Worm (Caenorhabditis elegans) whole organism, mixed stage, embryonic: Measurements from ENCODE around the gene C01G10.15.

Source experiments
- M03D4.4 ChIP-seq: sonication (generic microtip); optimal IDR thresholded peaks from 2 replicates; lab custom pipeline; 2017; ENCODE audit warnings: mild to moderate bottlenecking, missing genetic modification characterization, missing compliant biosample characterization
- bed-3 ChIP-seq: fragments of 200-800 bp; sonication (Bioruptor generic); optimal IDR thresholded peaks from 3 replicates; lab custom pipeline; 2018; ENCODE audit warnings: mild to moderate bottlenecking, missing genetic modification characterization, moderate library complexity, missing compliant biosample characterization
- blmp-1 ChIP-seq: fragments of 150-350 bp; optimal IDR thresholded peaks from 2 replicates; lab custom pipeline; 2014; ENCODE audit warnings: missing biosample characterization, missing genetic modification characterization
- ceh-39 ChIP-seq: fragments of 150-350 bp; optimal IDR thresholded peaks from 2 replicates; lab custom pipeline; 2014; ENCODE audit warnings: missing biosample characterization, missing genetic modification characterization
- ceh-43 ChIP-seq: fragments of 200-800 bp; sonication (Bioruptor generic); optimal IDR thresholded peaks from 2 replicates; lab custom pipeline; 2018; ENCODE audit warnings: mild to moderate bottlenecking, missing genetic modification characterization, moderate library complexity, missing compliant biosample characterization
- ceh-83 ChIP-seq: fragments of 200-800 bp; sonication (Bioruptor generic); optimal IDR thresholded peaks from 2 replicates; lab custom pipeline; 2018; ENCODE audit warnings: mild to moderate bottlenecking, missing genetic modification characterization, missing compliant biosample characterization
- ces-1 ChIP-seq: fragments of 150-350 bp; optimal IDR thresholded peaks from 2 replicates; lab custom pipeline; 2014; ENCODE audit warnings: missing biosample characterization, missing genetic modification reagents, missing genetic modification characterization
- cnd-1 ChIP-seq: fragments of 200-800 bp; sonication (Bioruptor generic); optimal IDR thresholded peaks from 2 replicates; lab custom pipeline; 2018; ENCODE audit warnings: mild to moderate bottlenecking, missing genetic modification characterization, missing compliant biosample characterization
- drap-1 ChIP-seq: fragments of 200-800 bp; sonication (Bioruptor generic); optimal IDR thresholded peaks from 3 replicates; lab custom pipeline; 2018; ENCODE audit warnings: mild to moderate bottlenecking, missing genetic modification characterization, missing compliant biosample characterization
- elt-1 ChIP-seq: sonication (generic microtip); optimal IDR thresholded peaks from 2 replicates; lab custom pipeline; 2017; ENCODE audit warnings: missing genetic modification characterization, mild to moderate bottlenecking, missing compliant biosample characterization, antibody characterized with exemption, moderate library complexity, borderline replicate concordance; ENCODE audit not compliant: insufficient read depth
- elt-3 ChIP-seq: fragments of 150-350 bp; optimal IDR thresholded peaks from 2 replicates; lab custom pipeline; 2014; ENCODE audit warnings: missing biosample characterization, missing genetic modification characterization
- ham-2 ChIP-seq: fragments of 200-800 bp; sonication (Bioruptor generic); optimal IDR thresholded peaks from 2 replicates; lab custom pipeline; 2018; ENCODE audit warnings: mild to moderate bottlenecking, missing genetic modification characterization, missing compliant biosample characterization
- lin-13 ChIP-seq: fragments of 150-350 bp; optimal IDR thresholded peaks from 2 replicates; lab custom pipeline; 2014; ENCODE audit warnings: missing biosample characterization, missing genetic modification characterization
- lin-32 ChIP-seq: fragments of 200-800 bp; sonication (Bioruptor generic); optimal IDR thresholded peaks from 2 replicates; lab custom pipeline; 2018; ENCODE audit warnings: mild to moderate bottlenecking, missing genetic modification characterization, missing compliant biosample characterization
- lsy-2 ChIP-seq: fragments of 150-350 bp; optimal IDR thresholded peaks from 2 replicates; lab custom pipeline; 2014; ENCODE audit warnings: missing biosample characterization, missing genetic modification characterization
- mab-5 ChIP-seq: fragments of 150-350 bp; optimal IDR thresholded peaks from 2 replicates; lab custom pipeline; 2014; ENCODE audit warnings: missing biosample characterization, missing genetic modification characterization
- nhr-12 ChIP-seq: fragments of 150-350 bp; optimal IDR thresholded peaks from 2 replicates; lab custom pipeline; 2014; ENCODE audit warnings: missing biosample characterization, missing genetic modification characterization
- nhr-2 ChIP-seq: fragments of 150-350 bp; optimal IDR thresholded peaks from 2 replicates; lab custom pipeline; 2014; ENCODE audit warnings: missing biosample characterization, missing genetic modification characterization
- nhr-237 ChIP-seq: fragments of 150-350 bp; optimal IDR thresholded peaks from 2 replicates; lab custom pipeline; 2014; ENCODE audit warnings: missing biosample characterization, missing genetic modification characterization
- nhr-28 ChIP-seq: fragments of 150-350 bp; optimal IDR thresholded peaks from 2 replicates; lab custom pipeline; 2014; ENCODE audit warnings: missing biosample characterization, missing genetic modification characterization
- nhr-76 ChIP-seq: sonication (generic microtip); optimal IDR thresholded peaks from 2 replicates; lab custom pipeline; 2017; ENCODE audit warnings: missing biosample characterization, missing genetic modification characterization
- pha-4 ChIP-seq: fragments of 150-350 bp; optimal IDR thresholded peaks from 2 replicates; lab custom pipeline; 2018; ENCODE audit warnings: missing biosample characterization, missing genetic modification reagents, missing genetic modification characterization
- sem-2 ChIP-seq: fragments of 200-800 bp; sonication (Bioruptor generic); optimal IDR thresholded peaks from 2 replicates; lab custom pipeline; 2018; ENCODE audit warnings: mild to moderate bottlenecking, missing genetic modification characterization, missing compliant biosample characterization
- snpc-4 ChIP-seq: fragments of 150-350 bp; optimal IDR thresholded peaks from 2 replicates; lab custom pipeline; 2014; ENCODE audit warnings: missing biosample characterization, missing genetic modification characterization
- sptf-1 ChIP-seq: sonication (generic microtip); optimal IDR thresholded peaks from 2 replicates; lab custom pipeline; 2017; ENCODE audit warnings: mild to moderate bottlenecking, missing genetic modification characterization, moderate library complexity, missing compliant biosample characterization
- tbx-8 ChIP-seq: fragments of 200-800 bp; sonication (Bioruptor generic); optimal IDR thresholded peaks from 2 replicates; lab custom pipeline; 2018; ENCODE audit warnings: mild to moderate bottlenecking, missing genetic modification characterization, moderate library complexity, missing compliant biosample characterization
- unc-120 ChIP-seq: sonication (generic microtip); optimal IDR thresholded peaks from 2 replicates; lab custom pipeline; 2017; ENCODE audit warnings: missing genetic modification characterization, missing compliant biosample characterization; ENCODE audit not compliant: poor library complexity, severe bottlenecking
- unc-39 ChIP-seq: fragments of 150-350 bp; optimal IDR thresholded peaks from 2 replicates; lab custom pipeline; 2014; ENCODE audit warnings: missing biosample characterization, missing genetic modification characterization
- unc-62 ChIP-seq: fragments of 150-350 bp; optimal IDR thresholded peaks from 2 replicates; lab custom pipeline; 2014; ENCODE audit warnings: missing biosample characterization, missing genetic modification reagents, missing genetic modification characterization
- zip-8 ChIP-seq: fragments of 150-350 bp; optimal IDR thresholded peaks from 2 replicates; lab custom pipeline; 2014; ENCODE audit warnings: missing biosample characterization, missing genetic modification characterization
- ztf-11 ChIP-seq: fragments of 150-350 bp; optimal IDR thresholded peaks from 2 replicates; lab custom pipeline; 2014; ENCODE audit warnings: missing biosample characterization, missing genetic modification characterization

The C01G10.15 gene

DNA sequence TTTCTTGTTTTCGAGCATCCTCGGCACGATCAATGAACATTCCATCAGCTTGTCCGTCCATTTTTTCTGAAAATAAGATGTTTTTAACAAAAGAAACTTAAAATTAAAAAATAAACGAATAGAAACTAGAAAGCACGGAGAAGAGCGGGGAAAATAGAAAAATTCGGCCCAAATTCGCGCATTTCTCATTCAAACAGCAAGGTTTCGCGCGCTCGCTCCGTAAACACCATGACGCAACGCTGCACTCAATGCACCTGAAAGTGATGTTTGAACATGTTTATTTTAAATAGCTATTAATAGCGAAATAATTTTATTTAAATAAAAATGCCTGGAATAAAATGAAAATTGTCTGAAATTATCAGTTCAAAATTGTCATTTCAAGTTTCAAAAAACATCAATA, 27.6 kb downstream of the C01G10.15 start, which contains the start of the genes mcm-3 and C25D7.15:
mcm-3 (minus strand) TSS at position 66 of the 400 bp plus-strand sequence.
C25D7.15 (plus strand) TSS at position 275 of the 400 bp plus-strand sequence.
- TF ChIP-seq ces-1 (GFP tag; lab: Kevin White, UChicago) (peak; percentile 11), ham-2 (GFP tag; lab: Kevin White, UChicago) (no peak), zip-8 (tag; lab: Kevin White, UChicago) (peak; percentile 44), lsy-2 (tag; lab: Kevin White, UChicago) (peak; percentile 12)

DNA sequence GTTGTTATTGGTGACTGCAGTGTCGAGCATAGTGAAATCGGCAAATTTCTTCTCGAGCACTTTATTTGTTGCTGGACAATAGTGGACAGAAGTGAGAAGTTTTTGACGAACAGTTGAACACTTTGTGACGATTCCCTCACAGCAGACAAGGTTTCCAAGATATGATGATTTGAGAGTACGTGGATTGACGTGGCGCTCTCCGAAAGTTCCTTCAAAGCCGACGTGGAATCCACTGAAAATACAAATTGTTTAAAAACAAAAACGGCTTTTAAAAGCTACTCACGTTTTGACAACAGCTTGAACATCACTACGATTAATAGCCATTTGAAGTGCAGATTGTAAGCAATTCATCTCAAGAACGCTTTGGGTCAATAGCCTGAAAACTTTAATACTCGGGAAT, 28.1 kb downstream of the C01G10.15 start:
- no peak for TF ChIP-seq lin-13 (tag; lab: Kevin White, UChicago)
- TF ChIP-seq unc-39 (tag; lab: Kevin White, UChicago) = no peak
- TF ChIP-seq ceh-39 = no peak
- no peak for TF ChIP-seq unc-120
- no peak for TF ChIP-seq elt-3 (tag; lab: Kevin White, UChicago)
- TF ChIP-seq lsy-2 (tag; lab: Kevin White, UChicago) = no peak

DNA sequence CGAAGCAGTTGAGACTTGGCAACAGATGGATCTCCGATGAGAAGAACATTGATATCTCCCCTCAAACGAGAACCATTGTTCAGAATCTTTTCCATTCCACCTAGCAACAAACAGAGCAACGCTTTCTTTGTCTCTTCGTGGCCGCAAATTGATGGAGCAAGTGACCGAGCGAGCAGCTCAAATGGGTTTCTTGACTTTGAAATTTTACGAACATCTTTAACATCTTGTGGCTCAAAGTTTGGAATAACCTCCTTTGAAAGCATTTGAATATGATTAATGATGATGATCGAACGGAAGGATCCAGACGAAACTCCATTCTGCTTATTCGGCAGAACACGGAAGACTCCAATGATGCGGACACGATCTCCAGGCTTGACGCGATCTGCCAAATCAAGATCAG, 28.7 kb downstream of the C01G10.15 start:
- no peak for TF ChIP-seq ceh-39
- TF ChIP-seq, all 35 proteins: peak for 0

DNA sequence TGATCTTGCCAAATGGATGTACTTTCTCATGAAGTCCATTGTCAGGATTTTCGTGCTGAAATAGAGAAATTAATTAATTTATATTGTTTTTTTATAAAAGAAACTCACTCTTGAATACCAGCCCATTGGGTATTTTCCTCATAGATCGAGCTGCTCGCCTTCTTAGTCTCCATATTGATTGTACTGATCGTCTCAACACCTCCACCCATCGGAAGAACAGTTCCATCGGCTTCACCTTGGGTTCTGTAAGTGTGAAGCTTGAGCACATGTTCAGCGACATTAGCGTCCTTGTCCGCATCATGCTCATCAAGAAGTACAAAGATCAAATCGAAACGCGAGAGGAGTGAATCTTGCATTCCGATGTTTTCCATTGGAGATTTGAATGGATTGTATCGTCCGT, 29.4 kb downstream of the C01G10.15 start:
- TF ChIP-seq ceh-83 (GFP tag; lab: Kevin White, UChicago) (no peak), sptf-1 (no peak), tbx-8 (GFP tag; lab: Kevin White, UChicago) (no peak), ces-1 (GFP tag; lab: Kevin White, UChicago) (no peak), nhr-237 (no peak), ceh-39 (no peak), cnd-1 (tag; lab: Kevin White, UChicago) (no peak), drap-1 (GFP tag; lab: Kevin White, UChicago) (no peak), pha-4 (tag; lab: Kevin White, UChicago) (no peak), elt-1 (tag; lab: Kevin White, UChicago) (no peak), ceh-43 (GFP tag; lab: Kevin White, UChicago) (no peak), unc-62 (no peak), ztf-11 (tag; lab: Kevin White, UChicago) (no peak), nhr-28 (no peak), unc-120 (no peak), nhr-2 (tag; lab: Kevin White, UChicago) (no peak), nhr-12 (tag; lab: Kevin White, UChicago) (no peak), M03D4.4 (tag; lab: Kevin White, UChicago) (no peak), sem-2 (GFP tag; lab: Kevin White, UChicago) (no peak), mab-5 (tag; lab: Kevin White, UChicago) (no peak)

DNA sequence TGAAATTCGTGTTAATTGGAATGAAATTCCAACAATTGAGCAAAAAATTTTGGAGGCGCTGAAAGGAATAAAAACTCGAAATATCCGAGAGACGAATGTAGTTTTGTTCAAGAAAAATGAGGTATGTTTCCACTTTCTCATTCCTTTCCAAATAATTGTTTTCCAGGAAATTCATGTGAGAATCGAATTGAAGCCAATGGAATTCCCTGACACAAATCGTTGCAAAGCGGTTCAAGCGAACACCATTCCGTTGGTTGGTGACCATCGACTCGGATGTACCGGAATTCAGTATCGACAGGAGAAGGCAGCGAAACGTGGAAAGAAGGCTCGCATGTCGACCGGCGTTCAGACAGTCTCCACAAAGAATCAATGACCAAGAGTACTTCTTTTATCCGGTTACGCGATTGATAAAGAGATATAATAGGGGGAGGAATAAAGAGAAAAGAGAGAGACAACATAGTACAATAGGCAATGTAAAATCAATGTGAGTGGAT, 30.7 kb downstream of the C01G10.15 start:
- no peak for TF ChIP-seq ceh-83 (GFP tag; lab: Kevin White, UChicago)
- TF ChIP-seq drap-1 (GFP tag; lab: Kevin White, UChicago) = no peak
- TF ChIP-seq nhr-237 = no peak
- TF ChIP-seq zip-8 (tag; lab: Kevin White, UChicago) = no peak
- no peak for TF ChIP-seq bed-3 (GFP tag; lab: Kevin White, UChicago)
- no peak for TF ChIP-seq lsy-2 (tag; lab: Kevin White, UChicago)
- TF ChIP-seq mab-5 (tag; lab: Kevin White, UChicago) = no peak
- TF ChIP-seq lin-13 (tag; lab: Kevin White, UChicago) = no peak
- TF ChIP-seq elt-1 (tag; lab: Kevin White, UChicago) = no peak
- no peak for TF ChIP-seq blmp-1 (tag; lab: Kevin White, UChicago)
- TF ChIP-seq cnd-1 (tag; lab: Kevin White, UChicago) = no peak
- no peak for TF ChIP-seq lin-32
- no peak for TF ChIP-seq snpc-4 (tag; lab: Kevin White, UChicago)
- TF ChIP-seq ceh-43 (GFP tag; lab: Kevin White, UChicago) = no peak
- TF ChIP-seq nhr-76 = no peak
- TF ChIP-seq unc-39 (tag; lab: Kevin White, UChicago) = no peak
- no peak for TF ChIP-seq pha-4 (tag; lab: Kevin White, UChicago)
- no peak for TF ChIP-seq nhr-28
- no peak for TF ChIP-seq elt-3 (tag; lab: Kevin White, UChicago)
- TF ChIP-seq ztf-11 (tag; lab: Kevin White, UChicago) = no peak
